Worm (Caenorhabditis elegans): Measurements from ENCODE around the gene F28G4.2.
A peak's percentile ranks its signal among the peaks of the same experiment; 100 is the strongest.

F28G4.2 gene

ce11 chrV:16232180-16232579 is 49.9 kb downstream of the F28G4.2 start, which contains the start of gene gst-22:
gst-22 (minus strand) TSS chrV:16232282.
- TF ChIP-seq elt-2 (tag; optimal IDR thresholded peaks at IDR 0.05) = peak; percentile 92
- TF ChIP-seq nhr-237 (tag; optimal IDR thresholded peaks at IDR 0.05) = no peak
- TF ChIP-seq nhr-67 (tag; optimal IDR thresholded peaks at IDR 0.05) = no peak
- peak; percentile 2 for TF ChIP-seq ceh-28 (tag; optimal IDR thresholded peaks at IDR 0.05)
- TF ChIP-seq pqm-1 (tag; optimal IDR thresholded peaks at IDR 0.05) = peak; percentile 97
- peak; percentile 48 for TF ChIP-seq jun-1 (tag; optimal IDR thresholded peaks at IDR 0.05)
- no peak for TF ChIP-seq ceh-9 (tag; optimal IDR thresholded peaks at IDR 0.05)
